Fruit fly (Drosophila melanogaster): ENCODE data around the gene msd5.

msd5 gene

dm6 chr3L:1334571-1335427, 1.9 kb upstream of the msd5 start, which contains the start of the genes Hmbs and CG2211 (continued):
- TF ChIP-seq E2f2 (GFP tag; IDR thresholded peaks at IDR 0.05) (peak; percentile 77), chinmo (GFP tag; IDR thresholded peaks at IDR 0.05; ENCODE audit: partially characterized antibody) (0 out of 4 replicates have a peak, but pooled peaks have one; percentile 39), Atf-2 (GFP tag; optimal IDR thresholded peaks at IDR 0.05) (peak; percentile 82), crol (GFP tag; IDR thresholded peaks at IDR 0.05) (peak; percentile 33; the same call in 1 of the 2 replicates), CG31224 (GFP tag; IDR thresholded peaks at IDR 0.05) (peak; percentile 74), CG6272 (GFP tag; IDR thresholded peaks at IDR 0.05) (peak; percentile 84), CG16779 (GFP tag; IDR thresholded peaks at IDR 0.05) (peak; percentile 71), CG30020 (tag; optimal IDR thresholded peaks at IDR 0.05) (peak; percentile 81), unc-4 (GFP tag; IDR thresholded peaks at IDR 0.05; ENCODE audit: partially characterized antibody) (peak; percentile 48; the same call in 1 of the 2 replicates), CG10267 (tag; optimal IDR thresholded peaks at IDR 0.05) (peak; percentile 88), PHDP (tag; optimal IDR thresholded peaks at IDR 0.05) (peak; percentile 86), Hr3 (GFP tag; optimal IDR thresholded peaks at IDR 0.05) (peak; percentile 88), Mad (GFP tag; optimal IDR thresholded peaks at IDR 0.05) (peak; percentile 92), insv (GFP tag; optimal IDR thresholded peaks at IDR 0.05) (peak; percentile 38 to 93), CG15601 (tag; optimal IDR thresholded peaks at IDR 0.05) (peak; percentile 85), CG2129 (GFP tag; IDR thresholded peaks at IDR 0.05; ENCODE audit: partially characterized antibody) (no peak), CG12391 (tag; optimal IDR thresholded peaks at IDR 0.05) (peak; percentile 94), Max (GFP tag; optimal IDR thresholded peaks at IDR 0.05) (peak; percentile 92), bcd (GFP tag; optimal IDR thresholded peaks at IDR 0.05) (peak; percentile 82), repo (GFP tag; optimal IDR thresholded peaks at IDR 0.05) (peak; percentile 74), chif (GFP tag; optimal IDR thresholded peaks at IDR 0.05) (peak; percentile 81 to 93), CG15479 (GFP tag; optimal IDR thresholded peaks at IDR 0.05) (no peak), CG1602 (GFP tag; optimal IDR thresholded peaks at IDR 0.05) (peak; percentile 88), toy (GFP tag; IDR thresholded peaks at IDR 0.05) (0 out of 2 replicates have a peak, but pooled peaks have one; percentile 51), nerfin-2 (GFP tag; IDR thresholded peaks at IDR 0.05; ENCODE audit: partially characterized antibody) (no peak), sc (optimal IDR thresholded peaks at IDR 0.05) (no peak), sc (GFP tag; optimal IDR thresholded peaks at IDR 0.05) (peak; percentile 51), Sox102F (GFP tag; optimal IDR thresholded peaks at IDR 0.05) (peak; percentile 84), CG12104 (GFP tag; optimal IDR thresholded peaks at IDR 0.05) (peak; percentile 78), CG2889 (GFP tag; IDR thresholded peaks at IDR 0.05) (peak; percentile 76; the same call in 2 of the 3 replicates), oc (tag; optimal IDR thresholded peaks at IDR 0.05) (peak; percentile 58), Gsc (GFP tag; IDR thresholded peaks at IDR 0.05) (no peak), Dbx (GFP tag; IDR thresholded peaks at IDR 0.05) (peak; percentile 91), CG34422 (GFP tag; IDR thresholded peaks at IDR 0.05) (peak; percentile 88), CG18011 (GFP tag; optimal IDR thresholded peaks at IDR 0.05) (peak; percentile 76), CG7786 (GFP tag; optimal IDR thresholded peaks at IDR 0.05) (peak; percentile 89), C15 (GFP tag; IDR thresholded peaks at IDR 0.05) (peak; percentile 72; the same call in 1 of the 3 replicates), CG13894 (tag; optimal IDR thresholded peaks at IDR 0.05) (peak; percentile 92), nmo (GFP tag; optimal IDR thresholded peaks at IDR 0.05) (peak; percentile 90), CG5180 (GFP tag; optimal IDR thresholded peaks at IDR 0.05) (peak; percentile 65), lov (optimal IDR thresholded peaks at IDR 0.05) (no peak), lov (GFP tag; IDR thresholded peaks at IDR 0.05) (peak; percentile 65; the same call in 1 of the 3 replicates), D (optimal IDR thresholded peaks at IDR 0.05) (no peak), D (GFP tag; optimal IDR thresholded peaks at IDR 0.05) (peak; percentile 63), Asciz (GFP tag; optimal IDR thresholded peaks at IDR 0.05) (peak; percentile 30), H2.0 (GFP tag; IDR thresholded peaks at IDR 0.05) (peak; percentile 82), CG13775 (GFP tag; optimal IDR thresholded peaks at IDR 0.05) (peak; percentile 90), CrebB (tag; optimal IDR thresholded peaks at IDR 0.05) (peak; percentile 75)

Data from whole organism, embryonic.